Worm (Caenorhabditis elegans) whole organism, young adult: ENCODE results near the gene nlp-19.
A peak's percentile ranks its signal among the peaks of the same experiment; 100 is the strongest.

ENCODE experiments used
- B0261.1 ChIP-seq: sonication (generic microtip); optimal IDR thresholded peaks from 2 replicates; lab custom pipeline; 2016; ENCODE audit warnings: mild to moderate bottlenecking, missing genetic modification characterization, moderate library complexity, missing compliant biosample characterization
- F23B12.7 ChIP-seq: sonication (generic microtip); optimal IDR thresholded peaks from 2 replicates; lab custom pipeline; 2017; ENCODE audit warnings: missing genetic modification characterization, mild to moderate bottlenecking, missing compliant biosample characterization, antibody characterized with exemption, moderate library complexity; ENCODE audit not compliant: insufficient read depth
- F33H1.4 ChIP-seq: fragments of 200-800 bp; sonication (Bioruptor generic); IDR thresholded peaks from 2 replicates; pipeline ENCODE4 v1.3.6; 2022; ENCODE audit warnings: missing genetic modification reagents, missing genetic modification characterization, missing compliant biosample characterization
- F52B5.7 ChIP-seq: sonication (generic microtip); optimal IDR thresholded peaks from 2 replicates; lab custom pipeline; 2016; ENCODE audit warnings: mild to moderate bottlenecking, missing genetic modification characterization, missing compliant biosample characterization
- K12H6.12 ChIP-seq: fragments of 200-800 bp; sonication (Bioruptor generic); optimal IDR thresholded peaks from 2 replicates; lab custom pipeline; 2018; ENCODE audit warnings: mild to moderate bottlenecking, missing genetic modification characterization, missing compliant biosample characterization
- Y56A3A.18 ChIP-seq: fragments of 200-800 bp; sonication (Bioruptor generic); IDR thresholded peaks from 2 replicates; pipeline ENCODE4 v1.3.6; 2022; ENCODE audit warnings: missing genetic modification reagents, missing genetic modification characterization, missing compliant biosample characterization
- Y67H2A.10 ChIP-seq: fragments of 200-800 bp; sonication (Bioruptor generic); conservative IDR thresholded peaks from 2 replicates; pipeline ENCODE4 v1.3.6; 2022; ENCODE audit warnings: missing genetic modification reagents, missing genetic modification characterization, missing compliant biosample characterization
- Y79H2A.3 ChIP-seq: fragments of 200-800 bp; sonication (Bioruptor generic); conservative IDR thresholded peaks from 2 replicates; pipeline ENCODE4 v1.3.6; 2022; ENCODE audit warnings: missing genetic modification reagents, missing genetic modification characterization, missing compliant biosample characterization
- attf-3 ChIP-seq: fragments of 200-800 bp; sonication (Bioruptor generic); conservative IDR thresholded peaks from 2 replicates; pipeline ENCODE4 v1.3.6; 2022; ENCODE audit warnings: missing genetic modification reagents, missing genetic modification characterization, missing compliant biosample characterization
- attf-5 ChIP-seq: fragments of 200-800 bp; sonication (Bioruptor generic); optimal IDR thresholded peaks from 2 replicates; lab custom pipeline; 2018; ENCODE audit warnings: mild to moderate bottlenecking, missing genetic modification characterization, missing compliant biosample characterization
- ceh-100 ChIP-seq: fragments of 200-800 bp; sonication (Bioruptor generic); IDR thresholded peaks from 2 replicates; pipeline ENCODE4 v1.3.6; 2022; ENCODE audit warnings: missing genetic modification reagents, missing genetic modification characterization, missing compliant biosample characterization
- ceh-79 ChIP-seq: sonication (generic microtip); optimal IDR thresholded peaks from 2 replicates; lab custom pipeline; 2017; ENCODE audit warnings: mild to moderate bottlenecking, missing genetic modification characterization, missing compliant biosample characterization
- chd-7 ChIP-seq: sonication (generic microtip); optimal IDR thresholded peaks from 2 replicates; lab custom pipeline; 2016; ENCODE audit warnings: mild to moderate bottlenecking, missing genetic modification characterization, moderate library complexity, missing compliant biosample characterization
- egl-18 ChIP-seq: fragments of 200-800 bp; sonication (Bioruptor generic); IDR thresholded peaks from 2 replicates; pipeline ENCODE4 v1.3.6; 2022; ENCODE audit warnings: missing genetic modification reagents, missing genetic modification characterization, missing compliant biosample characterization
- ekl-4 ChIP-seq: fragments of 200-800 bp; sonication (Bioruptor generic); IDR thresholded peaks from 2 replicates; pipeline ENCODE4 v1.3.6; 2022; ENCODE audit warnings: missing genetic modification reagents, missing genetic modification characterization, missing compliant biosample characterization
- gei-17 ChIP-seq: fragments of 200-800 bp; sonication (Bioruptor generic); optimal IDR thresholded peaks from 2 replicates; lab custom pipeline; 2018; ENCODE audit warnings: mild to moderate bottlenecking, missing genetic modification characterization, missing compliant biosample characterization
- hlh-12 ChIP-seq: sonication (generic microtip); optimal IDR thresholded peaks from 2 replicates; lab custom pipeline; 2016; ENCODE audit warnings: missing genetic modification characterization, missing compliant biosample characterization
- hsf-1 ChIP-seq: fragments of 200-800 bp; sonication (Bioruptor generic); IDR thresholded peaks from 2 replicates; pipeline ENCODE4 v1.3.6; 2022; ENCODE audit warnings: missing genetic modification reagents, missing genetic modification characterization, missing compliant biosample characterization
- lin-35 ChIP-seq, 3 experiments: fragments of 150-350 bp in 2 of 3; sonication (generic microtip) in 1 of 3; optimal IDR thresholded peaks; 2 replicates each; lab custom pipeline; 2014 to 2018; ENCODE audit warnings: missing biosample characterization in 3 of 3, missing genetic modification characterization in 3 of 3, missing genetic modification reagents in 3 of 3
- lsy-27 ChIP-seq: sonication (generic microtip); optimal IDR thresholded peaks from 2 replicates; lab custom pipeline; 2017; ENCODE audit warnings: missing genetic modification characterization, mild to moderate bottlenecking, missing compliant biosample characterization, antibody characterized with exemption, missing genotype, borderline replicate concordance; ENCODE audit not compliant: insufficient read depth
- madf-6 ChIP-seq: fragments of 200-800 bp; sonication (Bioruptor generic); IDR thresholded peaks from 2 replicates; pipeline ENCODE4 v1.3.6; 2022; ENCODE audit warnings: missing genetic modification reagents, missing genetic modification characterization, missing compliant biosample characterization
- mcd-1 ChIP-seq: fragments of 200-800 bp; sonication (Bioruptor generic); IDR thresholded peaks from 2 replicates; pipeline ENCODE4 v1.3.6; 2022; ENCODE audit warnings: missing genetic modification reagents, missing genetic modification characterization, missing compliant biosample characterization
- nhr-120 ChIP-seq: fragments of 200-800 bp; sonication (Bioruptor generic); IDR thresholded peaks from 2 replicates; pipeline ENCODE4 v1.3.6; 2022; ENCODE audit warnings: missing genetic modification characterization, missing compliant biosample characterization
- nhr-80 ChIP-seq: sonication (generic microtip); optimal IDR thresholded peaks from 2 replicates; lab custom pipeline; 2016; ENCODE audit warnings: missing genetic modification characterization, missing compliant biosample characterization
- repo-1 ChIP-seq: sonication (generic microtip); optimal IDR thresholded peaks from 2 replicates; lab custom pipeline; 2017; ENCODE audit warnings: mild to moderate bottlenecking, missing genetic modification characterization, missing compliant biosample characterization
- snpc-3.4 ChIP-seq: sonication (generic microtip); optimal IDR thresholded peaks from 2 replicates; lab custom pipeline; 2017; ENCODE audit warnings: missing genetic modification characterization, mild to moderate bottlenecking, missing compliant biosample characterization, antibody characterized with exemption, moderate library complexity, missing genotype, missing genetic modification reagents
- somi-1 ChIP-seq: fragments of 200-800 bp; sonication (Bioruptor generic); optimal IDR thresholded peaks from 2 replicates; lab custom pipeline; 2018; ENCODE audit warnings: mild to moderate bottlenecking, missing genetic modification characterization, missing compliant biosample characterization
- sptf-2 ChIP-seq: fragments of 200-800 bp; sonication (Bioruptor generic); optimal IDR thresholded peaks from 2 replicates; lab custom pipeline; 2018; ENCODE audit warnings: mild to moderate bottlenecking, missing genetic modification characterization, missing compliant biosample characterization
- tbp1 ChIP-seq: fragments of 200-800 bp; sonication (Bioruptor generic); optimal IDR thresholded peaks from 2 replicates; lab custom pipeline; 2018; ENCODE audit warnings: mild to moderate bottlenecking, missing genetic modification characterization, missing compliant biosample characterization
- tlf-1 ChIP-seq: fragments of 200-800 bp; sonication (Bioruptor generic); optimal IDR thresholded peaks from 2 replicates; lab custom pipeline; 2018; ENCODE audit warnings: mild to moderate bottlenecking, missing genetic modification characterization, missing compliant biosample characterization
- unc-130 ChIP-seq: sonication (generic microtip); optimal IDR thresholded peaks from 2 replicates; lab custom pipeline; 2016; ENCODE audit warnings: missing genetic modification reagents, missing genetic modification characterization, missing compliant biosample characterization
- xnd-1 ChIP-seq: sonication (generic microtip); optimal IDR thresholded peaks from 2 replicates; lab custom pipeline; 2016; ENCODE audit warnings: missing genotype, missing genetic modification reagents, missing genetic modification characterization, missing compliant biosample characterization
- ztf-3 ChIP-seq: fragments of 200-800 bp; sonication (Bioruptor generic); optimal IDR thresholded peaks from 2 replicates; lab custom pipeline; 2018; ENCODE audit warnings: mild to moderate bottlenecking, missing genetic modification characterization, missing compliant biosample characterization

The nlp-19 gene

DNA sequence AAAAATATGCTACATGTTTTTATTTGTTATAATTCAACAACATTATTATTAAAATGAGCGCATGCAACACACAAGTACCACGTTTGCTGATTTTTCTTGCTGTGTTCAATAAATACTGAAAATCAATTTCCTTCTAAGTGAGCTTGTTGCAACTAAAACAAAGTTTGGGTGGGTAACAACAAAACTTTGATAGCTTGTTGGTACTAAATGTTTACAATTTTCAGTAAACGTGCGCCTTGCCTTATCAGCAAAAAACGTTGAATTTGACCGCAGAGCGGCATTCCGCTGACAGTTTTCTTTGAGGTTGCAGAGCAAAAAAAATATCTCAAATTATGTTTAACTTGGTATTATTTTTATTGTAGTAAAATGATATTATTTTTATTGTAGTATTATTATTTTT is 22.8 kb downstream of the nlp-19 start:
- no peak for TF ChIP-seq sptf-2 (GFP tag; lab: Kevin White, UChicago)
- no peak for TF ChIP-seq ceh-79 (tag; lab: Kevin White, UChicago)
- TF ChIP-seq F33H1.4 (GFP tag; lab: Robert Waterston, UW), result no peak
- peak; percentile 10 for TF ChIP-seq nhr-80 (tag; lab: Kevin White, UChicago)
- TF ChIP-seq, all 124 proteins: peak for 1

DNA sequence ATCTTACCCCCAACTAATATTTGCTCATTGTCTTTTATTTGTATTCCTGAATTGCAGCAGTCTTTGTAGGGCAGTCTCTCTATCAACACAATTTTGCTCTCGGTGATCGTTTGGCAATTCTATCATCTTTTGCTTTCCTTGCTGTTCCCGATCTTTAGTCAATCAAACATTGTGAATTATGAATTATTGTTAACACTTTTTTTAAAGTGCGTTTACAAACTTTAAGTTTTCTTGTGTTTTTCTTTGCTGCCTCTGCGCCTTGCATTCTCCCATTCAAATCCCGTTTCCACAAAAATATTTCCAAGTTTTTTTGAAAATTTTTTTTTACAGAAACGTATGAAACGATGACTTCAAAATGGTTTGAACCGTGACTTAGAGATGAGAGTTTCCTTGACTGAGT is 23.5 kb downstream of the nlp-19 start, which contains the start of gene ver-4:
TSS of gene ver-4 (plus strand) at position 301 of the 400 bp plus-strand sequence.
- TF ChIP-seq Y56A3A.18, result no peak
- no peak for TF ChIP-seq Y79H2A.3 (GFP tag; lab: Robert Waterston, UW)
- no peak for TF ChIP-seq gei-17
- TF ChIP-seq ceh-100 (GFP tag; lab: Robert Waterston, UW), result no peak
- no peak for TF ChIP-seq ztf-3 (GFP tag; lab: Kevin White, UChicago)
- TF ChIP-seq K12H6.12, result no peak
- TF ChIP-seq hlh-12 (tag; lab: Kevin White, UChicago), result no peak
- TF ChIP-seq unc-130 (GFP tag; lab: Kevin White, UChicago), result no peak
- no peak for TF ChIP-seq mcd-1
- no peak for TF ChIP-seq Y67H2A.10 (GFP tag; lab: Robert Waterston, UW)
- no peak for TF ChIP-seq repo-1 (tag; lab: Kevin White, UChicago)
- no peak for TF ChIP-seq lsy-27 (tag; lab: Kevin White, UChicago)

DNA sequence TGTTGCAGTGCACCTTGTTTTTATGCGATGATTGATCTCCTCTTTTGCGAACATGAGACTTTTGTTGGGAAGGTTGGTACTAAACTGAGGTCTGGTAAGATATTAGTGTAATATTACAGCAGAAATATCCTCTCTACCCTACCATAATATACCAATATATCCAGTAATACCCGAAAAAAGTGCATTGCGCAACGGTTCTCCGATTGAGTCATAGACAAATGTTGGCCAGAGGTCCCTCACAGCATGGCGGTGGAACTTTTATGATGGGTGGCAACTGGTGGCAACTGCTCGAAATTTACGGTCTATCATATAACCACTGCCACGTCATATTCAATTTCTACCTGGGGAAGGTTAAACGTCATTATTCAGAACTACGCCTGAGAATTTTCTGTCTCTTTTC is 30.8 kb downstream of the nlp-19 start:
- TF ChIP-seq nhr-120 (GFP tag; lab: Robert Waterston, UW) (no peak), chd-7 (tag; lab: Kevin White, UChicago) (no peak), xnd-1 (tag; lab: Kevin White, UChicago) (no peak)

DNA sequence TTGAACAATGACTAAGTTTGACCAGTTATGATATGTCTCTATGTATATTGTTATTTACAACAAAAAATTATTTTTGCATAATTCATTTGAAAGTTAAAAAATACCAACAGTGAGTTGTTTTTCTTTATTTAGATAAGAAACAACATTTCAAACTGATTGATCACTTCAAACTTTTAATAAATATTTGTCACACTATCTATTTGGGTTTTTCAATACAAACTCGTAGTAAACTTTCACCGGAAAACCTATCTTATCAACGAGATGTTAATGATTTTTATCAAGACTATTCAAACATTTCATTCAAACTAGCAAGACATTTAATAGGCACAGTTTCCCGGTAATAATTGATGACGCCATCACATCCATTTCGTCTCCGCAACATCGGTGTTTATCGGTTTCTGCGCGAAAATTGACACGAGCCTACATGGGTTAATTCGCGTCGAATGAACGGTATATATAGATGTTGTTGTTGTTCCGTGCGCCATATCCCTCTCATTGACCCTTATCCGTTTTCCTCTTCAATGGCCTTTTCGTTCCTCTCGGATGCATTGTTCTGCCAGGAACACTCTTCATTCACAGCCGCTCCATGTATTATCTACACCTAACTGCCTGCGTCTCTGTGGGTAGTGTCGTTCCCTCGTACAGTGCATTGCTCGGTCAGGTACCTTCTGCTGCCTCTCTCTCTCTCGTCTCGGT is 31.8 kb downstream of the nlp-19 start:
- TF ChIP-seq tlf-1 (GFP tag; lab: Kevin White, UChicago) (no peak), nhr-80 (tag; lab: Kevin White, UChicago) (peak; percentile 47), ekl-4 (0 out of 2 replicates have a peak, but pooled peaks have one; percentile 39), F52B5.7 (tag; lab: Kevin White, UChicago) (no peak), attf-3 (GFP tag; lab: Robert Waterston, UW) (no peak), lin-35 (GFP tag; optimal IDR thresholded peaks at IDR 0.05; lab: Kevin White, UChicago) (no peak), egl-18 (GFP tag; lab: Robert Waterston, UW) (no peak), hsf-1 (no peak), F23B12.7 (tag; lab: Kevin White, UChicago) (no peak), tbp1 (GFP tag; lab: Kevin White, UChicago) (no peak), snpc-3.4 (no peak), attf-5 (GFP tag; lab: Kevin White, UChicago) (no peak), B0261.1 (tag; lab: Kevin White, UChicago) (no peak), madf-6 (GFP tag; lab: Robert Waterston, UW) (no peak), somi-1 (GFP tag; lab: Kevin White, UChicago) (no peak)
